Worm (Caenorhabditis elegans): ENCODE data around the gene gcy-5.
A peak's percentile ranks its signal among the peaks of the same experiment; 100 is the strongest.

gcy-5 gene

ce11 chrII:10283145-10283544, 32.9 kb downstream of the gcy-5 start:
- TF ChIP-seq ceh-9 (tag; optimal IDR thresholded peaks at IDR 0.05): no peak
- TF ChIP-seq elt-2 (tag; optimal IDR thresholded peaks at IDR 0.05): no peak
- no peak for TF ChIP-seq nhr-28 (tag; optimal IDR thresholded peaks at IDR 0.05)
- no peak for TF ChIP-seq skn-1 (tag; optimal IDR thresholded peaks at IDR 0.05)
- TF ChIP-seq R02D3.7 (tag; optimal IDR thresholded peaks at IDR 0.05): no peak
- no peak for TF ChIP-seq lin-39 (tag; optimal IDR thresholded peaks at IDR 0.05)
- TF ChIP-seq ZK546.5 (tag; optimal IDR thresholded peaks at IDR 0.05): no peak
- TF ChIP-seq ztf-11 (tag; optimal IDR thresholded peaks at IDR 0.05): no peak
- TF ChIP-seq nhr-25 (tag; optimal IDR thresholded peaks at IDR 0.05): no peak
- TF ChIP-seq nhr-11 (tag; optimal IDR thresholded peaks at IDR 0.05): no peak
- no peak for TF ChIP-seq nhr-23 (tag; optimal IDR thresholded peaks at IDR 0.05)
- no peak for TF ChIP-seq nhr-237 (tag; optimal IDR thresholded peaks at IDR 0.05)
- TF ChIP-seq tbx-2 (tag; optimal IDR thresholded peaks at IDR 0.05): no peak
- no peak for TF ChIP-seq mdl-1 (tag; optimal IDR thresholded peaks at IDR 0.05)
- no peak for TF ChIP-seq elt-1 (tag; optimal IDR thresholded peaks at IDR 0.05)
- TF ChIP-seq nfya-1 (tag; optimal IDR thresholded peaks at IDR 0.05; ENCODE audit: insufficient read depth): no peak
- no peak for TF ChIP-seq snpc-4 (tag; optimal IDR thresholded peaks at IDR 0.05)
- TF ChIP-seq nhr-76 (tag; optimal IDR thresholded peaks at IDR 0.05): no peak
- no peak for TF ChIP-seq egl-27 (tag; optimal IDR thresholded peaks at IDR 0.05)
- TF ChIP-seq eor-1 (tag; optimal IDR thresholded peaks at IDR 0.05): no peak

- TF ChIP-seq elt-1 (tag; optimal IDR thresholded peaks at IDR 0.05): no peak
- no peak for TF ChIP-seq nhr-28 (tag; optimal IDR thresholded peaks at IDR 0.05)
- peak; percentile 82 for TF ChIP-seq pqm-1 (tag; optimal IDR thresholded peaks at IDR 0.05)
- no peak for TF ChIP-seq nhr-12 (tag; optimal IDR thresholded peaks at IDR 0.05)
- peak; percentile 75 for TF ChIP-seq elt-2 (tag; optimal IDR thresholded peaks at IDR 0.05)
- TF ChIP-seq lin-39 (tag; optimal IDR thresholded peaks at IDR 0.05): no peak
- TF ChIP-seq ztf-11 (tag; optimal IDR thresholded peaks at IDR 0.05): no peak
Measured at ce11 chrII:10281674-10282073, 34.3 kb downstream of the gcy-5 start.

ce11 chrII:10279561-10279960, 36.5 kb downstream of the gcy-5 start, which contains the start of gene ZK971.1:
ZK971.1 (minus strand) TSS chrII:10279661.
- TF ChIP-seq R02D3.7 (tag; optimal IDR thresholded peaks at IDR 0.05): no peak
- TF ChIP-seq elt-2 (tag; optimal IDR thresholded peaks at IDR 0.05): no peak
- no peak for TF ChIP-seq nhr-77 (tag; optimal IDR thresholded peaks at IDR 0.05)
- no peak for TF ChIP-seq ceh-16 (tag; optimal IDR thresholded peaks at IDR 0.05)

- TF ChIP-seq elt-2 (tag; optimal IDR thresholded peaks at IDR 0.05) (no peak), daf-12 (tag; optimal IDR thresholded peaks at IDR 0.05) (no peak), nhr-76 (tag; optimal IDR thresholded peaks at IDR 0.05) (no peak), R02D3.7 (tag; optimal IDR thresholded peaks at IDR 0.05) (no peak), egl-27 (tag; optimal IDR thresholded peaks at IDR 0.05) (no peak), unc-39 (tag; optimal IDR thresholded peaks at IDR 0.05) (no peak), ztf-11 (tag; optimal IDR thresholded peaks at IDR 0.05) (no peak), ceh-16 (tag; optimal IDR thresholded peaks at IDR 0.05) (no peak), nhr-28 (tag; optimal IDR thresholded peaks at IDR 0.05) (no peak), egl-5 (tag; optimal IDR thresholded peaks at IDR 0.05) (no peak), pha-4 (tag; optimal IDR thresholded peaks at IDR 0.05) (no peak)
Measured at ce11 chrII:10271093-10271492, 44.9 kb downstream of the gcy-5 start, which contains the start of gene F54B3.4. F54B3.4 (minus strand) TSS chrII:10271193.

- TF ChIP-seq fkh-2 (tag; optimal IDR thresholded peaks at IDR 0.05): no peak
- no peak for TF ChIP-seq nhr-23 (tag; optimal IDR thresholded peaks at IDR 0.05)
- TF ChIP-seq nhr-67 (tag; optimal IDR thresholded peaks at IDR 0.05): no peak
- no peak for TF ChIP-seq lin-39 (tag; optimal IDR thresholded peaks at IDR 0.05)
- TF ChIP-seq fkh-10 (GFP tag; optimal IDR thresholded peaks at IDR 0.05): no peak
- no peak for TF ChIP-seq nhr-12 (tag; optimal IDR thresholded peaks at IDR 0.05)
- TF ChIP-seq egl-5 (tag; optimal IDR thresholded peaks at IDR 0.05): no peak
- TF ChIP-seq aly-2 (tag; optimal IDR thresholded peaks at IDR 0.05): no peak
- no peak for TF ChIP-seq nfya-1 (tag; optimal IDR thresholded peaks at IDR 0.05; ENCODE audit: insufficient read depth)
Measured at ce11 chrII:10270052-10270451, 46.0 kb downstream of the gcy-5 start, which contains the start of gene F54B3.2. F54B3.2 (minus strand) TSS chrII:10270152.

- TF ChIP-seq unc-39 (tag; optimal IDR thresholded peaks at IDR 0.05): no peak
- no peak for TF ChIP-seq daf-12 (tag; optimal IDR thresholded peaks at IDR 0.05)
- TF ChIP-seq unc-62 (GFP tag; optimal IDR thresholded peaks at IDR 0.05): no peak
- TF ChIP-seq jun-1 (tag; optimal IDR thresholded peaks at IDR 0.05): no peak
- no peak for TF ChIP-seq mml-1 (tag; optimal IDR thresholded peaks at IDR 0.05)
- TF ChIP-seq elt-2 (tag; optimal IDR thresholded peaks at IDR 0.05): no peak
- TF ChIP-seq lin-39 (tag; optimal IDR thresholded peaks at IDR 0.05): no peak
- no peak for TF ChIP-seq lin-15B (tag; optimal IDR thresholded peaks at IDR 0.05)
- no peak for TF ChIP-seq skn-1 (tag; optimal IDR thresholded peaks at IDR 0.05)
- no peak for TF ChIP-seq ama-1 (optimal IDR thresholded peaks at IDR 0.05)
- no peak for TF ChIP-seq nhr-12 (tag; optimal IDR thresholded peaks at IDR 0.05)
- no peak for TF ChIP-seq nhr-25 (tag; optimal IDR thresholded peaks at IDR 0.05)
- no peak for TF ChIP-seq nfya-1 (tag; optimal IDR thresholded peaks at IDR 0.05; ENCODE audit: insufficient read depth)
- no peak for TF ChIP-seq zag-1 (tag; optimal IDR thresholded peaks at IDR 0.05)
- no peak for TF ChIP-seq tbx-2 (tag; optimal IDR thresholded peaks at IDR 0.05)
- TF ChIP-seq pqm-1 (tag; optimal IDR thresholded peaks at IDR 0.05): no peak
- no peak for TF ChIP-seq fkh-10 (GFP tag; optimal IDR thresholded peaks at IDR 0.05)
- no peak for TF ChIP-seq snpc-4 (tag; optimal IDR thresholded peaks at IDR 0.05)
- no peak for TF ChIP-seq elt-3 (tag; optimal IDR thresholded peaks at IDR 0.05)
- TF ChIP-seq ZK546.5 (tag; optimal IDR thresholded peaks at IDR 0.05): no peak
Measured at ce11 chrII:10261261-10261660, 54.8 kb downstream of the gcy-5 start.
